Worm (Caenorhabditis elegans) whole organism, L4 larva: Measurements from ENCODE around the gene srh-173.

Source experiments
- daf-16 ChIP-seq, 3 experiments: sonication (generic microtip); optimal IDR thresholded peaks; 2 replicates each; lab custom pipeline; 2016 to 2017; ENCODE audit warnings: missing genetic modification characterization in 3 of 3, missing genetic modification reagents in 3 of 3, mild to moderate bottlenecking in 2 of 3, missing compliant biosample characterization in 2 of 3, missing biosample characterization in 1 of 3, moderate library complexity in 1 of 3
- duxl-1 ChIP-seq: sonication (generic microtip); optimal IDR thresholded peaks from 2 replicates; lab custom pipeline; 2016; ENCODE audit warnings: mild to moderate bottlenecking, missing genetic modification characterization, moderate library complexity, missing compliant biosample characterization; ENCODE audit not compliant: poor library complexity
- lin-39 ChIP-seq: fragments of 150-350 bp; optimal IDR thresholded peaks from 2 replicates; lab custom pipeline; 2014; ENCODE audit warnings: missing biosample characterization, missing genetic modification reagents, missing genetic modification characterization
- mdl-1 ChIP-seq, 2 experiments: fragments of 150-350 bp in 1 of 2; sonication (generic microtip) in 1 of 2; optimal IDR thresholded peaks; 2 replicates each; lab custom pipeline; 2014 to 2017; ENCODE audit warnings: missing biosample characterization in 2 of 2, missing genetic modification characterization in 2 of 2
- mdt-29 ChIP-seq: fragments of 200-800 bp; sonication (Bioruptor generic); IDR thresholded peaks from 2 replicates; pipeline ENCODE4 v1.3.6; 2022; ENCODE audit warnings: missing genetic modification reagents, missing genetic modification characterization, missing compliant biosample characterization
- nhr-11 ChIP-seq: fragments of 150-350 bp; optimal IDR thresholded peaks from 2 replicates; lab custom pipeline; 2014; ENCODE audit warnings: missing biosample characterization, missing genetic modification characterization
- pha-4 ChIP-seq, 2 experiments: fragments of 150-350 bp in 1 of 2; fragments of 200-800 bp in 1 of 2; sonication (Bioruptor generic) in 1 of 2; IDR thresholded peaks in 1 of 2; optimal IDR thresholded peaks in 1 of 2; 2 replicates each; pipeline versions ENCODE4 v1.3.6 to Lab custom; 2014 to 2022; ENCODE audit warnings: missing genetic modification characterization in 2 of 2, missing genetic modification reagents in 2 of 2, missing biosample characterization in 1 of 2, missing compliant biosample characterization in 1 of 2
- set-16 ChIP-seq: fragments of 200-800 bp; sonication (Bioruptor generic); IDR thresholded peaks from 2 replicates; pipeline ENCODE4 v1.3.6; 2022; ENCODE audit warnings: missing genetic modification reagents, missing genetic modification characterization, missing compliant biosample characterization
- zag-1 ChIP-seq: fragments of 150-350 bp; optimal IDR thresholded peaks from 2 replicates; lab custom pipeline; 2014; ENCODE audit warnings: missing biosample characterization, missing genetic modification characterization
- zfp-3 ChIP-seq: fragments of 200-800 bp; sonication (Bioruptor generic); conservative IDR thresholded peaks from 2 replicates; pipeline ENCODE4 v1.3.6; 2022; ENCODE audit warnings: missing genetic modification reagents, missing genetic modification characterization, missing compliant biosample characterization

ce11 chrV:19987684-19988083 is 14.6 kb downstream of the srh-173 start, which contains the start of gene sri-67:
- TF ChIP-seq duxl-1 (tag; lab: Kevin White, UChicago) (no peak), zag-1 (no peak), mdl-1 (tag; optimal IDR thresholded peaks at IDR 0.05; lab: Kevin White, UChicago) (no peak), lin-39 (tag; lab: Kevin White, UChicago) (no peak), nhr-11 (tag; lab: Kevin White, UChicago) (no peak), daf-16 (GFP tag; optimal IDR thresholded peaks at IDR 0.05; lab: Kevin White, UChicago) (no peak), daf-16 (tag; optimal IDR thresholded peaks at IDR 0.05; lab: Kevin White, UChicago) (no peak), pha-4 (GFP tag; IDR thresholded peaks at IDR 0.05; lab: Robert Waterston, UW) (no peak), pha-4 (tag; optimal IDR thresholded peaks at IDR 0.05; lab: Kevin White, UChicago) (no peak), set-16 (GFP tag; lab: Robert Waterston, UW) (no peak), mdt-29 (GFP tag; lab: Robert Waterston, UW) (no peak), zfp-3 (GFP tag; lab: Robert Waterston, UW) (no peak)
